Fruit fly (Drosophila melanogaster): ENCODE measurements around the gene CG7627.

dm6 chr2L:8376717-8377116 lies 14.4 kb upstream of the CG7627 start, which contains the start of the genes CG13390 and CG17294:
- TF ChIP-seq pad (GFP tag; optimal IDR thresholded peaks at IDR 0.05): peak; percentile 95
- TF ChIP-seq bab1 (GFP tag; optimal IDR thresholded peaks at IDR 0.05): peak; percentile 100
